Worm (Caenorhabditis elegans): ENCODE results near the gene mrp-7.

DNA sequence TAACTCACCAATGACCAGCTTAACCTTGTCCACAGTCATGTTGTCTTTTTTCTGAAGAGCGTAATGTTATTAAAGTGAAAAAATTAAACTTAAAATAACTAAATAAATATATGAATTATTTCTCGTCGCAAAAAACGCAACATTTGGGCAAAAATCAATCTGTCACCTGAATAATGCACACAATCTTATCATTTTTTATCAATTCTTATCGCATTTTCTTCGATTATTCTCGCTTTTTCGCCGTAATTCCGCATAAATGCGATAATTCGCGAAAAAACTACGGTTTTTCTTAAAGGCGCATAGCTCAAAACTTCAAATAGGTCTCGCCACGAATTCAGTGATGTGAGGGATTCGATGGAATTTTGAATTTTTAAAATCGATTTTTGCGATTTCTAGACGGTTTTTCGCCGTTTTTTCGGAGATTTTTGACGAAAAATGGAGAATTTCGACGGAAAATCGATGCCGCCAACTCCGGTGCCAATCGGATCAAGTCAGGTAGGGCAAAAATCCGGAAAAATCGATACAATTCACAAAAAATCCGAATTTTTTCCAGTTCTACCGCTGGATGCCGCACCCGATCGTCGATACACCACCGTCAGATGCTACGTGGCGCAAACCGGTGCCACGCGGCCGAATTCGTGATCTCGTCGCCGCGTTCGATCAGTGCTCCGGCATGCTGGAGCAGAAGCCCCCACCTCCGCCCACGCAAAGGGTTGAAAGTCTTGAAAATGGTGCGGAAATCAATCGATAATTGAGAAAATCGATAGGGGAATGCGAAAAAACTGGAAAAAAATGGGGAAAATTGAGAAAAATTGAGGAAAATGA lies 22.9 kb downstream of the mrp-7 start, which contains the start of the genes Y43F8C.13 and ani-3:
- TF ChIP-seq mep-1 (tag; optimal IDR thresholded peaks at IDR 0.05): no peak
- no peak for TF ChIP-seq tbx-2 (tag; optimal IDR thresholded peaks at IDR 0.05)
- no peak for TF ChIP-seq nhr-11 (tag; optimal IDR thresholded peaks at IDR 0.05)
- TF ChIP-seq irx-1 (tag; optimal IDR thresholded peaks at IDR 0.05): no peak
- TF ChIP-seq lin-15B (tag; optimal IDR thresholded peaks at IDR 0.05): no peak
- no peak for TF ChIP-seq fkh-10 (GFP tag; optimal IDR thresholded peaks at IDR 0.05)
- peak; percentile 72 for TF ChIP-seq elt-2 (tag; optimal IDR thresholded peaks at IDR 0.05)
- no peak for TF ChIP-seq jun-1 (tag; optimal IDR thresholded peaks at IDR 0.05)
- TF ChIP-seq snpc-4 (tag; optimal IDR thresholded peaks at IDR 0.05): no peak
- TF ChIP-seq elt-3 (tag; optimal IDR thresholded peaks at IDR 0.05): no peak
- TF ChIP-seq efl-1 (optimal IDR thresholded peaks at IDR 0.05): no peak
- TF ChIP-seq efl-1 (GFP tag; optimal IDR thresholded peaks at IDR 0.05 in 1 of 2): no peak
- TF ChIP-seq pqm-1 (tag; optimal IDR thresholded peaks at IDR 0.05): peak; percentile 85
- TF ChIP-seq zag-1 (tag; optimal IDR thresholded peaks at IDR 0.05): no peak
- no peak for TF ChIP-seq nhr-12 (tag; optimal IDR thresholded peaks at IDR 0.05)
